Worm (Caenorhabditis elegans) whole organism, L3 larva: ENCODE measurements around the gene spp-26.

Experiments used
- R02D3.7 ChIP-seq: fragments of 150-350 bp; optimal IDR thresholded peaks from 2 replicates; lab custom pipeline; 2014; ENCODE audit warnings: missing biosample characterization, missing genetic modification characterization
- ZK546.5 ChIP-seq: sonication (generic microtip); optimal IDR thresholded peaks from 2 replicates; lab custom pipeline; 2017; ENCODE audit warnings: missing biosample characterization, missing genetic modification characterization
- aly-2 ChIP-seq: fragments of 150-350 bp; optimal IDR thresholded peaks from 2 replicates; lab custom pipeline; 2014; ENCODE audit warnings: missing biosample characterization, missing genetic modification characterization
- ceh-28 ChIP-seq: fragments of 150-350 bp; optimal IDR thresholded peaks from 2 replicates; lab custom pipeline; 2014; ENCODE audit warnings: missing biosample characterization, missing genetic modification reagents, missing genetic modification characterization
- ceh-82 ChIP-seq: fragments of 150-350 bp; optimal IDR thresholded peaks from 2 replicates; lab custom pipeline; 2014; ENCODE audit warnings: missing biosample characterization, missing genetic modification characterization
- ceh-9 ChIP-seq: sonication (generic microtip); optimal IDR thresholded peaks from 2 replicates; lab custom pipeline; 2018; ENCODE audit warnings: missing biosample characterization, missing genetic modification characterization
- egl-5 ChIP-seq: fragments of 150-350 bp; optimal IDR thresholded peaks from 2 replicates; lab custom pipeline; 2017; ENCODE audit warnings: missing biosample characterization, missing genetic modification reagents, missing genetic modification characterization, inconsistent platforms
- elt-2 ChIP-seq: sonication (generic microtip); optimal IDR thresholded peaks from 2 replicates; lab custom pipeline; 2016; ENCODE audit warnings: missing genetic modification reagents, mild to moderate bottlenecking, missing genetic modification characterization, missing compliant biosample characterization
- eor-1 ChIP-seq, 2 experiments: fragments of 150-350 bp; optimal IDR thresholded peaks; 2 replicates each; lab custom pipeline; 2014 to 2018; ENCODE audit warnings: missing biosample characterization in 2 of 2, missing genetic modification characterization in 2 of 2
- fkh-10 ChIP-seq: sonication (generic microtip); optimal IDR thresholded peaks from 2 replicates; lab custom pipeline; 2017; ENCODE audit warnings: missing biosample characterization, missing genetic modification reagents, missing genetic modification characterization
- fkh-2 ChIP-seq: fragments of 150-350 bp; optimal IDR thresholded peaks from 2 replicates; lab custom pipeline; 2014; ENCODE audit warnings: missing biosample characterization, missing genetic modification reagents, missing genetic modification characterization
- fos-1 ChIP-seq: fragments of 150-350 bp; optimal IDR thresholded peaks from 2 replicates; lab custom pipeline; 2014; ENCODE audit warnings: missing biosample characterization, missing genetic modification characterization
- hmg-11 ChIP-seq: sonication (generic microtip); optimal IDR thresholded peaks from 2 replicates; lab custom pipeline; 2016; ENCODE audit warnings: missing genetic modification characterization, missing compliant biosample characterization
- lin-15B ChIP-seq: fragments of 150-350 bp; optimal IDR thresholded peaks from 2 replicates; lab custom pipeline; 2014; ENCODE audit warnings: missing biosample characterization, missing genetic modification characterization
- lsy-12 ChIP-seq: sonication (generic microtip); optimal IDR thresholded peaks from 2 replicates; lab custom pipeline; 2016; ENCODE audit warnings: mild to moderate bottlenecking, missing genetic modification characterization, missing compliant biosample characterization
- mml-1 ChIP-seq: fragments of 150-350 bp; sonication (generic microtip); optimal IDR thresholded peaks from 3 replicates; lab custom pipeline; 2014; ENCODE audit warnings: missing biosample characterization, missing genetic modification characterization
- nhr-11 ChIP-seq: fragments of 150-350 bp; optimal IDR thresholded peaks from 2 replicates; lab custom pipeline; 2014; ENCODE audit warnings: missing biosample characterization, missing genetic modification characterization
- nhr-12 ChIP-seq: fragments of 150-350 bp; optimal IDR thresholded peaks from 2 replicates; lab custom pipeline; 2014; ENCODE audit warnings: missing biosample characterization, missing genetic modification characterization
- nhr-23 ChIP-seq: fragments of 150-350 bp; optimal IDR thresholded peaks from 2 replicates; lab custom pipeline; 2014; ENCODE audit warnings: missing biosample characterization, missing genetic modification reagents, missing genetic modification characterization
- nhr-237 ChIP-seq: fragments of 150-350 bp; optimal IDR thresholded peaks from 2 replicates; lab custom pipeline; 2014; ENCODE audit warnings: missing biosample characterization, missing genetic modification characterization
- nhr-25 ChIP-seq: sonication (generic microtip); optimal IDR thresholded peaks from 2 replicates; lab custom pipeline; 2017; ENCODE audit warnings: missing biosample characterization, missing genetic modification characterization
- nhr-28 ChIP-seq: fragments of 150-350 bp; optimal IDR thresholded peaks from 2 replicates; lab custom pipeline; 2014; ENCODE audit warnings: missing biosample characterization, missing genetic modification characterization
- nhr-77 ChIP-seq: fragments of 150-350 bp; optimal IDR thresholded peaks from 2 replicates; lab custom pipeline; 2014; ENCODE audit warnings: missing biosample characterization, missing genetic modification characterization
- pha-4 ChIP-seq: fragments of 150-350 bp; optimal IDR thresholded peaks from 2 replicates; lab custom pipeline; 2014; ENCODE audit warnings: missing biosample characterization, missing genetic modification reagents, missing genetic modification characterization
- pqm-1 ChIP-seq: fragments of 150-350 bp; optimal IDR thresholded peaks from 2 replicates; lab custom pipeline; 2017; ENCODE audit warnings: missing biosample characterization, missing genetic modification characterization, inconsistent platforms
- sea-2 ChIP-seq: fragments of 150-350 bp; sonication (generic microtip); optimal IDR thresholded peaks from 4 replicates; lab custom pipeline; 2014; ENCODE audit warnings: missing biosample characterization, missing genetic modification reagents, missing genetic modification characterization
- skn-1 ChIP-seq: fragments of 150-350 bp; optimal IDR thresholded peaks from 2 replicates; lab custom pipeline; 2014; ENCODE audit warnings: missing biosample characterization, missing genetic modification characterization
- snpc-4 ChIP-seq: fragments of 150-350 bp; optimal IDR thresholded peaks from 2 replicates; lab custom pipeline; 2014; ENCODE audit warnings: missing biosample characterization, missing genetic modification characterization
- tbx-2 ChIP-seq: sonication (generic microtip); optimal IDR thresholded peaks from 2 replicates; lab custom pipeline; 2016; ENCODE audit warnings: mild to moderate bottlenecking, missing genetic modification characterization, missing compliant biosample characterization
- unc-39 ChIP-seq: sonication (generic microtip); optimal IDR thresholded peaks from 4 replicates; lab custom pipeline; 2017; ENCODE audit warnings: missing biosample characterization, missing genetic modification characterization
- unc-62 ChIP-seq: fragments of 150-350 bp; sonication (generic microtip); optimal IDR thresholded peaks from 4 replicates; lab custom pipeline; 2014; ENCODE audit warnings: missing biosample characterization, missing genetic modification reagents, missing genetic modification characterization
- zag-1 ChIP-seq: fragments of 150-350 bp; optimal IDR thresholded peaks from 2 replicates; lab custom pipeline; 2014; ENCODE audit warnings: missing biosample characterization, missing genetic modification characterization

The spp-26 gene

DNA sequence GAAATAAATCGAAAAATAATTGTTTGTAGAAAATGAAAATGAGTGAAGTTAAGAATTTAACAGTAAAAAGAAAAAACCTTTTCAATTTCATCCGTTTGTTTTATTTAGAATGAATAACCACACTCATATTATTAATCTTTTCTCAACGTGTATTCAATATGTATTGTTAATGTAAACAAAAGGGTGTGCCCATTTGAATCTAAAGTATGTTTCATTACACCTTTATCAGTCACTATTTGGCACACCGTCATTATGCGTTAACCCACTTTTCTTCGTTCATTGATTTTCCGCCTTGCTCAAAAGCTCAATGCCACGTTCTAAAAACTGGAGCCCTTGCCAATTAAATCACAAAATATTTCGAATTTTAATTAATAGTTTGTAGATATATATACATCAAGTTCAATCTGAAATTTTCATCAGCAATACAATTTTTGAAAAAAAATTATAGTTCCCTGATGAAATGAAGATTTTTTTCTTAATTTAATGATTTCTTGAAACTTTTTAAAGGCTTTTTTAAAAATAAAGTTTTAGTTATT lies 6.9 kb upstream of the spp-26 start, which contains the start of gene K04A8.1:
Gene K04A8.1 (plus strand): TSS at position 486 of the 536 bp plus-strand sequence.
- TF ChIP-seq pqm-1 (tag; lab: Kevin White, UChicago) (peak; percentile 49), elt-2 (peak; percentile 39), R02D3.7 (tag; lab: Kevin White, UChicago) (no peak), snpc-4 (tag; lab: Kevin White, UChicago) (no peak), zag-1 (tag; lab: Kevin White, UChicago) (no peak), pha-4 (tag; lab: Kevin White, UChicago) (peak; percentile 79), sea-2 (GFP tag; lab: Kevin White, UChicago) (no peak), tbx-2 (no peak), unc-39 (tag; lab: Kevin White, UChicago) (no peak), ceh-28 (no peak), fkh-2 (tag; lab: Kevin White, UChicago) (no peak), unc-62 (GFP tag; lab: Kevin White, UChicago) (no peak), nhr-28 (no peak), skn-1 (tag; lab: Kevin White, UChicago) (no peak), nhr-23 (tag; lab: Kevin White, UChicago) (no peak), eor-1 (tag; optimal IDR thresholded peaks at IDR 0.05; lab: Kevin White, UChicago) (no peak), aly-2 (tag; lab: Kevin White, UChicago) (no peak), fos-1 (tag; lab: Kevin White, UChicago) (no peak), lin-15B (tag; lab: Kevin White, UChicago) (no peak)

- TF ChIP-seq nhr-12 (tag; lab: Kevin White, UChicago) (no peak), egl-5 (no peak), fkh-10 (GFP tag; lab: Kevin White, UChicago) (no peak), mml-1 (tag; lab: Kevin White, UChicago) (no peak), fkh-2 (tag; lab: Kevin White, UChicago) (no peak)
Observed at ce11 chrV:6561592-6561991, 2.6 kb upstream of the spp-26 start, which contains the start of gene spp-19. Gene spp-19 (minus strand): TSS chrV:6561692.

- TF ChIP-seq nhr-11 (tag; lab: Kevin White, UChicago) (no peak), skn-1 (tag; lab: Kevin White, UChicago) (no peak), hmg-11 (tag; lab: Kevin White, UChicago) (no peak), lsy-12 (tag; lab: Kevin White, UChicago) (peak; percentile 21), elt-2 (peak; percentile 45), nhr-12 (tag; lab: Kevin White, UChicago) (no peak)
Observed at ce11 chrV:6559585-6559984, 580 bp upstream of the spp-26 start.

DNA sequence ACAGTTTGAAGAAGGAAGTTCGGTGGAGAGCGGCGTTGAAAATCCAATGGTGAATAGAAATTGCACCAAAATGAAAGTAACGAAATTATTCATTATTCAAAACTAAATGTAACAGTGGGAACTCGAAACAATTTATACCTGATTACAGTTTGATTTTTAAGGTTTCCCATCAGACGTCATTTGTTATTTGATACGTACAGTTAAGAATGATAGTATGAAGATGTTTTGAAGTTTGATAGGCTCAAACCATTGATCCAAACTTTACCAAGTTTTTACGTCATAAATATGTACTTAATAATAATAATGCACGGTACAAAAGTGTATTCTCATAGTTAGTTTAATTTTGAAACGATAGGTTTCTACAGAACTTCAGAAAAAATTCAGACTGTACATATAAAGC lies 902 bp downstream of the spp-26 start, which contains the start of gene spp-20:
Gene spp-20 (minus strand): TSS at position 101 of the 400 bp plus-strand sequence.
- TF ChIP-seq nhr-237 (tag; lab: Kevin White, UChicago) (no peak), nhr-28 (no peak), pqm-1 (tag; lab: Kevin White, UChicago) (no peak), fkh-10 (GFP tag; lab: Kevin White, UChicago) (no peak)

DNA sequence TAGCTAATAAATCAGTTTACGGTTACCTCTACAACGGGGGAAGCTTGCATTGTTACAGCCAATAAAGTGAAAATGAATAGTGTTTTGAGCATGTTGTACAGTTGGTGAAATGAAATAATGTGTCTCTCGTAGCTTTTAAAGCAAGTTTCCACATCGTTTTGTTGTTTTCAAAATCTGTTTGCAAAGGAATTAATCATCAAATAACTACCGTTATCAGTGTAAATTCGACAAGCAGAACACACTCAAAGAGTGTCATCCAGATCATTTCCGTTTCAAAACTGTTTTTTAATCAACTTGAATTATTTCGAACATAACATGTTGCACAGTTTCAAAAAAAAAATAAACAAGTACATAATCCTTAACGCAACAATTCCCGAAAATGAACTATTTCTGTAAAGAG lies 2.0 kb downstream of the spp-26 start, which contains the start of gene spp-27:
Gene spp-27 (minus strand): TSS at position 101 of the 400 bp plus-strand sequence.
- TF ChIP-seq lin-15B (tag; lab: Kevin White, UChicago) (no peak), fos-1 (tag; lab: Kevin White, UChicago) (no peak), tbx-2 (no peak), egl-5 (no peak), unc-62 (GFP tag; lab: Kevin White, UChicago) (no peak), sea-2 (GFP tag; lab: Kevin White, UChicago) (no peak), aly-2 (tag; lab: Kevin White, UChicago) (no peak), ceh-9 (tag; lab: Kevin White, UChicago) (no peak), nhr-25 (no peak)

DNA sequence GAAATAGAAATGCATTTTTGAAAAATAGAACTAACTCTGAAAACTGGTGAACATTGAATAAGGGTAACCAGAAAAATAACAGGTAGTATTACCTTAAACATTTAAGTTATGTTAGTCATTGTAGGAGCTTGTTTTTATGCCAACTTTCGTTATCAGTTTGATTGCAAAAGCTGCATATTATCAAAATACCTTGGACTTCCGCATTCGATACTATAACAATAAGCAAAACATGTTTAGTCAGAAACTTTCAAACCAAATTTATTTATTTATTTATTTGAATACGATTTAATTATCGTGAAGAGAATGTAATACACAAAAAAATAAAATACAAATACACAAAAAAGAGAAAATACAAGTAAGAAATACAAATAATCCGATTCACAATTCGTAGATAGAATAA lies 4.7 kb downstream of the spp-26 start, which contains the start of gene K04A8.19:
Gene K04A8.19 (minus strand): TSS at position 101 of the 400 bp plus-strand sequence.
- TF ChIP-seq nhr-77 (tag; lab: Kevin White, UChicago) (no peak), ceh-82 (tag; lab: Kevin White, UChicago) (no peak), ZK546.5 (tag; lab: Kevin White, UChicago) (no peak), nhr-23 (tag; lab: Kevin White, UChicago) (no peak), lin-15B (tag; lab: Kevin White, UChicago) (no peak)
